Fruit fly (Drosophila melanogaster) whole organism, embryonic: Measurements from ENCODE around the gene Elp4.

Experiments
- CG10209 ChIP-seq: fragments of 200-800 bp; sonication (Bioruptor generic); optimal IDR thresholded peaks from 3 replicates; lab custom pipeline; 2017; ENCODE audit warnings: missing biosample characterization, mild to moderate bottlenecking, missing genetic modification characterization, missing genetic modification reagents
- CG10267 ChIP-seq: fragments of 200-800 bp; sonication (Bioruptor generic); optimal IDR thresholded peaks from 2 replicates; lab custom pipeline; 2018; ENCODE audit warnings: missing biosample characterization, mild to moderate bottlenecking, missing genetic modification characterization, moderate library complexity
- CG11247 ChIP-seq: fragments of 200-800 bp; sonication (Bioruptor generic); IDR thresholded peaks from 2 replicates; pipeline ENCODE4 v1.3.6; 2022; ENCODE audit warnings: missing biosample characterization, missing genetic modification characterization
- CG11504 ChIP-seq: fragments of 200-800 bp; sonication (Bioruptor generic); optimal IDR thresholded peaks from 3 replicates; lab custom pipeline; 2019; ENCODE audit warnings: missing biosample characterization, mild to moderate bottlenecking, missing genetic modification characterization, moderate library complexity
- CG11560 ChIP-seq: fragments of 200-800 bp; sonication (Bioruptor generic); IDR thresholded peaks from 3 replicates; pipeline ENCODE4 v1.3.6; 2022; ENCODE audit warnings: missing biosample characterization, missing genetic modification characterization
- CG11723 ChIP-seq: fragments of 200-800 bp; sonication (Bioruptor generic); optimal IDR thresholded peaks from 2 replicates; lab custom pipeline; 2017; ENCODE audit warnings: missing biosample characterization, mild to moderate bottlenecking, missing genetic modification characterization
- CG12104 ChIP-seq: fragments of 200-800 bp; sonication (Bioruptor generic); optimal IDR thresholded peaks from 3 replicates; lab custom pipeline; 2016; ENCODE audit warnings: missing biosample characterization, missing genetic modification characterization
- CG12219 ChIP-seq: fragments of 200-800 bp; sonication (Bioruptor generic); optimal IDR thresholded peaks from 3 replicates; lab custom pipeline; 2018; ENCODE audit warnings: missing biosample characterization, mild to moderate bottlenecking, missing genetic modification characterization
- CG13624 ChIP-seq: fragments of 200-800 bp; sonication (Bioruptor generic); optimal IDR thresholded peaks from 2 replicates; lab custom pipeline; 2016; ENCODE audit warnings: missing biosample characterization, missing genetic modification characterization
- CG14014 ChIP-seq: fragments of 200-800 bp; sonication (Bioruptor generic); IDR thresholded peaks from 2 replicates; pipeline ENCODE4 v1.3.6; 2022; ENCODE audit warnings: missing biosample characterization, missing genetic modification characterization
- CG15011 ChIP-seq: fragments of 200-800 bp; sonication (Bioruptor generic); optimal IDR thresholded peaks from 3 replicates; lab custom pipeline; 2018; ENCODE audit warnings: missing biosample characterization, mild to moderate bottlenecking, missing genetic modification characterization
- CG15269 ChIP-seq: fragments of 200-800 bp; sonication (Bioruptor generic); optimal IDR thresholded peaks from 2 replicates; lab custom pipeline; 2018; ENCODE audit warnings: missing biosample characterization, mild to moderate bottlenecking, missing genetic modification characterization, moderate library complexity
- CG15514 ChIP-seq: fragments of 200-800 bp; sonication (Bioruptor generic); optimal IDR thresholded peaks from 3 replicates; lab custom pipeline; 2017; ENCODE audit warnings: missing biosample characterization, missing genetic modification characterization, mild to moderate bottlenecking, moderate library complexity, missing genetic modification reagents
- CG1602 ChIP-seq: fragments of 200-800 bp; sonication (Bioruptor generic); optimal IDR thresholded peaks from 3 replicates; lab custom pipeline; 2016; ENCODE audit warnings: missing biosample characterization, missing genetic modification characterization
- CG1603 ChIP-seq: fragments of 200-800 bp; sonication (Bioruptor generic); optimal IDR thresholded peaks from 2 replicates; lab custom pipeline; 2019; ENCODE audit warnings: missing biosample characterization, mild to moderate bottlenecking, missing genetic modification characterization, moderate library complexity
- CG17361 ChIP-seq: fragments of 200-800 bp; sonication (Bioruptor generic); IDR thresholded peaks from 3 replicates; pipeline ENCODE4 v1.3.6; 2022; ENCODE audit warnings: missing biosample characterization, missing genetic modification characterization
- CG1832 ChIP-seq: fragments of 200-800 bp; sonication (Bioruptor generic); optimal IDR thresholded peaks from 2 replicates; lab custom pipeline; 2017; ENCODE audit warnings: missing biosample characterization, mild to moderate bottlenecking, missing genetic modification characterization, inconsistent platforms
- CG2678 ChIP-seq: fragments of 200-800 bp; sonication (Bioruptor generic); optimal IDR thresholded peaks from 3 replicates; lab custom pipeline; 2019; ENCODE audit warnings: missing biosample characterization, mild to moderate bottlenecking, missing genetic modification characterization, moderate library complexity
- CG30020 ChIP-seq: fragments of 200-800 bp; optimal IDR thresholded peaks from 2 replicates; lab custom pipeline; 2019; ENCODE audit warnings: missing biosample characterization, mild to moderate bottlenecking, missing genetic modification characterization, moderate library complexity
- CG3407 ChIP-seq: fragments of 200-800 bp; sonication (Bioruptor generic); optimal IDR thresholded peaks from 2 replicates; lab custom pipeline; 2018; ENCODE audit warnings: missing biosample characterization, mild to moderate bottlenecking, missing genetic modification characterization
- CG34422 ChIP-seq: fragments of 200-800 bp; sonication (Bioruptor generic); IDR thresholded peaks from 3 replicates; pipeline ENCODE4 v1.3.6; 2022; ENCODE audit warnings: missing biosample characterization, missing genetic modification characterization
- CG6683 ChIP-seq: fragments of 200-800 bp; sonication (Bioruptor generic); optimal IDR thresholded peaks from 2 replicates; lab custom pipeline; 2017; ENCODE audit warnings: missing biosample characterization, mild to moderate bottlenecking, missing genetic modification characterization, missing genetic modification reagents
- CG7372 ChIP-seq: fragments of 200-800 bp; sonication (Bioruptor generic); IDR thresholded peaks from 2 replicates; pipeline ENCODE4 v1.3.6; 2022; ENCODE audit warnings: missing biosample characterization, missing genetic modification characterization
- CG8089 ChIP-seq: fragments of 200-800 bp; sonication (Bioruptor generic); optimal IDR thresholded peaks from 3 replicates; lab custom pipeline; 2016; ENCODE audit warnings: missing biosample characterization, missing genetic modification characterization
- CG9609 ChIP-seq: fragments of 200-800 bp; sonication (Bioruptor generic); optimal IDR thresholded peaks from 3 replicates; lab custom pipeline; 2016; ENCODE audit warnings: missing biosample characterization, missing genetic modification characterization
- CG9797 ChIP-seq: fragments of 200-800 bp; sonication (Bioruptor generic); optimal IDR thresholded peaks from 3 replicates; lab custom pipeline; 2018; ENCODE audit warnings: missing biosample characterization, mild to moderate bottlenecking, missing genetic modification characterization
- CG9876 ChIP-seq: fragments of 200-800 bp; sonication (Bioruptor generic); optimal IDR thresholded peaks from 2 replicates; lab custom pipeline; 2016; ENCODE audit warnings: missing biosample characterization, missing genetic modification characterization
- CTCF ChIP-seq: fragments of 200-800 bp; sonication (Bioruptor generic); optimal IDR thresholded peaks from 2 replicates; lab custom pipeline; 2017; ENCODE audit warnings: missing biosample characterization, mild to moderate bottlenecking, missing genetic modification characterization, moderate library complexity
- Dip3 ChIP-seq: fragments of 200-800 bp; sonication (Bioruptor generic); optimal IDR thresholded peaks from 3 replicates; lab custom pipeline; 2016; ENCODE audit warnings: missing biosample characterization, missing genetic modification characterization
- Med ChIP-seq: fragments of 200-800 bp; sonication (Bioruptor generic); peaks from one replicate; lab custom pipeline; 2016; ENCODE audit warnings: missing biosample characterization, missing genetic modification characterization, mild to moderate bottlenecking, inconsistent platforms, moderate library complexity
- NfI ChIP-seq: fragments of 200-800 bp; sonication (Bioruptor generic); optimal IDR thresholded peaks from 3 replicates; lab custom pipeline; 2018; ENCODE audit warnings: missing biosample characterization, mild to moderate bottlenecking, missing genetic modification characterization, moderate library complexity
- Six4 ChIP-seq: fragments of 200-800 bp; sonication (Bioruptor generic); optimal IDR thresholded peaks from 2 replicates; lab custom pipeline; 2016; ENCODE audit warnings: missing biosample characterization, missing genetic modification characterization
- Vsx1 ChIP-seq: fragments of 200-800 bp; sonication (Bioruptor generic); optimal IDR thresholded peaks from 2 replicates; lab custom pipeline; 2017; ENCODE audit warnings: missing biosample characterization, mild to moderate bottlenecking, missing genetic modification characterization, missing genetic modification reagents
- abd-A ChIP-seq: fragments of 200-800 bp; sonication (Bioruptor generic); optimal IDR thresholded peaks from 3 replicates; lab custom pipeline; 2019; ENCODE audit warnings: missing biosample characterization, mild to moderate bottlenecking, missing genetic modification characterization, moderate library complexity
- ap ChIP-seq: fragments of 200-800 bp; sonication (Bioruptor generic); IDR thresholded peaks from 2 replicates; pipeline ENCODE4 v1.3.6; 2022; ENCODE audit warnings: missing biosample characterization, missing genetic modification characterization
- chif ChIP-seq, 2 experiments: fragments of 200-800 bp; sonication (Bioruptor generic); optimal IDR thresholded peaks; 3 replicates each; lab custom pipeline; 2016; ENCODE audit warnings: missing biosample characterization in 2 of 2, missing genetic modification characterization in 2 of 2
- cwo ChIP-seq: fragments of 200-800 bp; sonication (Bioruptor generic); optimal IDR thresholded peaks from 3 replicates; lab custom pipeline; 2017; ENCODE audit warnings: missing biosample characterization, missing genetic modification characterization, mild to moderate bottlenecking, moderate library complexity, missing genetic modification reagents
- emc ChIP-seq: fragments of 200-800 bp; sonication (Bioruptor generic); optimal IDR thresholded peaks from 2 replicates; lab custom pipeline; 2016; ENCODE audit warnings: missing biosample characterization, missing genetic modification characterization
- gce ChIP-seq: fragments of 200-800 bp; sonication (Bioruptor generic); IDR thresholded peaks from 3 replicates; pipeline ENCODE4 v1.3.6; 2022; ENCODE audit warnings: missing biosample characterization, missing genetic modification characterization
- grn ChIP-seq: fragments of 200-800 bp; sonication (Bioruptor generic); optimal IDR thresholded peaks from 3 replicates; lab custom pipeline; 2017; ENCODE audit warnings: missing biosample characterization, missing genetic modification characterization
- hkb ChIP-seq, 2 experiments: fragments of 200-800 bp in 1 of 2; fragments of >200 bp in 1 of 2; sonication (Bioruptor generic) in 1 of 2; IDR thresholded peaks in 1 of 2; optimal IDR thresholded peaks in 1 of 2; 2 replicates each; pipeline versions ENCODE4 v1.3.6 to Lab custom; 2017 to 2022; ENCODE audit warnings: missing biosample characterization in 1 of 2, missing genetic modification characterization in 1 of 2
- kah ChIP-seq: fragments of 200-800 bp; sonication (Bioruptor generic); optimal IDR thresholded peaks from 2 replicates; lab custom pipeline; 2018; ENCODE audit warnings: missing biosample characterization, mild to moderate bottlenecking, missing genetic modification characterization
- klu ChIP-seq: fragments of 200-800 bp; sonication (Bioruptor generic); IDR thresholded peaks from 2 replicates; pipeline ENCODE4 v1.3.6; 2022; ENCODE audit warnings: missing biosample characterization, missing genetic modification characterization
- lilli ChIP-seq: fragments of 200-800 bp; sonication (Bioruptor generic); optimal IDR thresholded peaks from 3 replicates; lab custom pipeline; 2016; ENCODE audit warnings: missing biosample characterization, missing genetic modification characterization
- sc ChIP-seq, 3 experiments: fragments of >200 bp in 2 of 3; fragments of 200-800 bp in 1 of 3; sonication (Bioruptor generic) in 1 of 3; optimal IDR thresholded peaks; 2 replicates in 2 of 3; 3 replicates in 1 of 3; lab custom pipeline; 2017; ENCODE audit warnings: mild to moderate bottlenecking in 1 of 3, missing biosample characterization in 1 of 3, missing genetic modification characterization in 1 of 3, missing genetic modification reagents in 1 of 3
- sd ChIP-seq: fragments of 200-800 bp; sonication (Bioruptor generic); optimal IDR thresholded peaks from 3 replicates; lab custom pipeline; 2018; ENCODE audit warnings: missing biosample characterization, mild to moderate bottlenecking, missing genetic modification characterization, moderate library complexity
- sens-2 ChIP-seq: fragments of 200-800 bp; sonication (Bioruptor generic); IDR thresholded peaks from 2 replicates; pipeline ENCODE4 v1.3.6; 2022; ENCODE audit warnings: missing biosample characterization, missing genetic modification characterization
- shn ChIP-seq: fragments of 200-800 bp; sonication (Bioruptor generic); optimal IDR thresholded peaks from 3 replicates; lab custom pipeline; 2016; ENCODE audit warnings: missing biosample characterization, missing genetic modification characterization
- zfh2 ChIP-seq: fragments of 200-800 bp; sonication (Bioruptor generic); optimal IDR thresholded peaks from 2 replicates; lab custom pipeline; 2016; ENCODE audit warnings: missing biosample characterization, missing genetic modification characterization

Gene Elp4

DNA sequence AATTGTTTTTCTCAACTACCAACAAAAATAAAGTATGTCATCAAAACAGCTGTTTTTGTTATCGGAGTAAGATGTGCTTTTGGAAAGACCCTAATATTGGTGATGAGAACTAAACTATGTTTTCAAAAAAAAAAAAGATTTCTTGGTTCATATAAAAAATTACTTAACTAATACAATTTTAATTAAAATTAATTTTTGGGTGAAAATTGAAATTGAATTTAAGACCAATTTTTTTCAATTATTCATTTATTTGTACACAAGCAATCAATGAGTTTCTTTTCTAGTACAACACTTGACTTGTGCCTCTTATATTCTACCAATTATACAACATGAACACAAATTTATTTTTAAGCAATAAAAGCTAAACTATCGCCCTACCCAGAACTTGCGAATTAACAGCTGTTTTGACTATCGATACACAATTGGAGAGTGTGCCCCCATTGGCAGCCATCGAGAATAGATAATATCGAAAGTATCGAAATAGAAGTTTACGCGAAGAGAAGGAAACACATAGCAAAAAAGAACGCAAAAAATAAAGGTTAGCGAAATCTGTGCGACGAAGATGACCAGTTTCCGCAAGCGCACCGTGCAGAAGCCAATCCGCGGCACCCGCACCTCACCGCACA is at the start of gene Elp4, which contains the start of gene Vps52 (continued):
- TF ChIP-seq klu (GFP tag; lab: Robert Waterston, UW) (peak; percentile 58; the same call in 1 of the 2 replicates), Six4 (GFP tag; lab: Kevin White, UChicago) (peak; percentile 77), CG17361 (GFP tag; lab: Robert Waterston, UW) (peak; percentile 93), CG9797 (GFP tag; lab: Kevin White, UChicago) (peak; percentile 16), CG14014 (GFP tag; lab: Robert Waterston, UW) (peak; percentile 82), CG1603 (tag; lab: Kevin White, UChicago) (peak; percentile 58), ap (GFP tag; lab: Robert Waterston, UW) (peak; percentile 19; the same call in 1 of the 2 replicates), NfI (peak; percentile 64), Vsx1 (no peak), emc (no peak), CG11247 (GFP tag; lab: Robert Waterston, UW) (peak; percentile 65), CG10209 (GFP tag; lab: Kevin White, UChicago) (peak; percentile 71), CG12104 (peak; percentile 89), CG11723 (GFP tag; lab: Kevin White, UChicago) (no peak), chif (GFP tag; optimal IDR thresholded peaks at IDR 0.05; lab: Kevin White, UChicago) (peak; percentile 43 to 57), CG9609 (GFP tag; lab: Kevin White, UChicago) (peak; percentile 50), CTCF (GFP tag; lab: Kevin White, UChicago) (no peak), CG30020 (tag; lab: Kevin White, UChicago) (peak; percentile 82), sens-2 (no peak), abd-A (tag; lab: Kevin White, UChicago) (no peak), CG34422 (GFP tag; lab: Robert Waterston, UW) (peak; percentile 65; the same call in 1 of the 3 replicates), CG9876 (GFP tag; lab: Kevin White, UChicago) (peak; percentile 32), CG6683 (GFP tag; lab: Kevin White, UChicago) (peak; percentile 54), grn (GFP tag; lab: Kevin White, UChicago) (no peak), CG10267 (tag; lab: Kevin White, UChicago) (peak; percentile 75), cwo (GFP tag; lab: Kevin White, UChicago) (peak; percentile 40), sc (optimal IDR thresholded peaks at IDR 0.05; lab: Kevin White, UChicago) (no peak), sc (GFP tag; optimal IDR thresholded peaks at IDR 0.05; lab: Kevin White, UChicago) (peak; percentile 60), CG2678 (tag; lab: Kevin White, UChicago) (no peak), kah (GFP tag; lab: Kevin White, UChicago) (peak; percentile 2), CG8089 (GFP tag; lab: Kevin White, UChicago) (peak; percentile 31), hkb (optimal IDR thresholded peaks at IDR 0.05; lab: Kevin White, UChicago) (no peak), hkb (GFP tag; IDR thresholded peaks at IDR 0.05; lab: Robert Waterston, UW) (peak; percentile 65), CG3407 (GFP tag; lab: Kevin White, UChicago) (no peak), CG12219 (GFP tag; lab: Kevin White, UChicago) (peak; percentile 30), CG13624 (GFP tag; lab: Kevin White, UChicago) (peak; percentile 31), sd (no peak), Dip3 (GFP tag; lab: Kevin White, UChicago) (peak; percentile 47), CG11560 (tag; lab: Robert Waterston, UW) (0 out of 3 replicates have a peak, but pooled peaks have one; percentile 30), CG1832 (GFP tag; lab: Kevin White, UChicago) (no peak), zfh2 (GFP tag; lab: Kevin White, UChicago) (peak; percentile 64), CG1602 (GFP tag; lab: Kevin White, UChicago) (peak; percentile 78), gce (no peak), CG11504 (tag; lab: Kevin White, UChicago) (no peak), Med (GFP tag; lab: Kevin White, UChicago) (peak; percentile 86), shn (peak; percentile 14), CG15011 (GFP tag; lab: Kevin White, UChicago) (no peak), CG7372 (GFP tag; lab: Robert Waterston, UW) (peak; percentile 73), CG15269 (peak; percentile 80), lilli (GFP tag; lab: Kevin White, UChicago) (peak; percentile 79), CG15514 (peak; percentile 39)
